Worm (Caenorhabditis elegans): ENCODE measurements around the gene T10C6.10.

- TF ChIP-seq hlh-26 (GFP tag; conservative IDR thresholded peaks at IDR 0.05) (no peak), snpc-1.3 (tag; optimal IDR thresholded peaks at IDR 0.05; ENCODE audit: insufficient read depth) (no peak), die-1 (tag; optimal IDR thresholded peaks at IDR 0.05) (no peak), madf-6 (GFP tag; IDR thresholded peaks at IDR 0.05) (no peak), dox-1 (GFP tag; IDR thresholded peaks at IDR 0.05) (no peak), C17E4.6 (GFP tag; IDR thresholded peaks at IDR 0.05) (no peak), dpff-1 (tag; optimal IDR thresholded peaks at IDR 0.05) (no peak), unc-62 (GFP tag; optimal IDR thresholded peaks at IDR 0.05) (no peak), F52B5.7 (tag; optimal IDR thresholded peaks at IDR 0.05) (no peak), rcor-1 (GFP tag; IDR thresholded peaks at IDR 0.05) (no peak)
Observed at ce11 chrV:16053373-16053772, 17.2 kb downstream of the T10C6.10 start, which contains the start of gene F14H3.3.

Data from whole organism, young adult.